Worm (Caenorhabditis elegans): ENCODE results near the gene clc-17.

ce11 chrX:11104883-11105629, 2.1 kb upstream of the clc-17 start, which contains the start of gene W02H3.1:
- TF ChIP-seq ama-1 (optimal IDR thresholded peaks at IDR 0.05) (no peak), tbx-11 (GFP tag; IDR thresholded peaks at IDR 0.05) (no peak), F13C5.2 (tag; optimal IDR thresholded peaks at IDR 0.05) (no peak), aly-1 (tag; optimal IDR thresholded peaks at IDR 0.05) (no peak), hnd-1 (tag; optimal IDR thresholded peaks at IDR 0.05) (no peak), ets-7 (tag; optimal IDR thresholded peaks at IDR 0.05) (no peak), hmg-4 (GFP tag; optimal IDR thresholded peaks at IDR 0.05) (no peak)
